Worm (Caenorhabditis elegans) whole organism, midembryonic: ENCODE data around the gene let-716.

Experiments
- T22C8.4 ChIP-seq: fragments of 200-800 bp; sonication (Bioruptor generic); IDR thresholded peaks from 2 replicates; pipeline ENCODE4 v1.3.6; 2022; ENCODE audit warnings: missing genetic modification characterization, missing compliant biosample characterization
- cog-1 ChIP-seq: sonication (generic microtip); optimal IDR thresholded peaks from 2 replicates; lab custom pipeline; 2016; ENCODE audit warnings: missing genetic modification characterization, missing compliant biosample characterization
- flt-1 ChIP-seq: fragments of 200-800 bp; sonication (Bioruptor generic); IDR thresholded peaks from 2 replicates; pipeline ENCODE4 v1.3.6; 2022; ENCODE audit warnings: missing genetic modification characterization, missing compliant biosample characterization
- klf-2 ChIP-seq: fragments of 200-800 bp; sonication (Bioruptor generic); conservative IDR thresholded peaks from 2 replicates; pipeline ENCODE4 v1.3.6; 2022; ENCODE audit warnings: missing genetic modification reagents, missing genetic modification characterization, missing compliant biosample characterization
- med-1 ChIP-seq: sonication (generic microtip); optimal IDR thresholded peaks from 2 replicates; lab custom pipeline; 2017; ENCODE audit warnings: missing genetic modification characterization, mild to moderate bottlenecking, missing compliant biosample characterization, antibody characterized with exemption, missing genetic modification reagents; ENCODE audit not compliant: insufficient read depth
- ref-1 ChIP-seq: fragments of 200-800 bp; sonication (Bioruptor generic); conservative IDR thresholded peaks from 2 replicates; pipeline ENCODE4 v1.3.6; 2022; ENCODE audit warnings: missing genetic modification reagents, missing genetic modification characterization, missing compliant biosample characterization
- tab-1 ChIP-seq: fragments of 200-800 bp; sonication (Bioruptor generic); IDR thresholded peaks from 2 replicates; pipeline ENCODE4 v1.3.6; 2022; ENCODE audit warnings: missing genetic modification characterization, missing compliant biosample characterization
- ztf-23 ChIP-seq: fragments of 200-800 bp; sonication (Bioruptor generic); IDR thresholded peaks from 2 replicates; pipeline ENCODE4 v1.3.6; 2022; ENCODE audit warnings: missing genetic modification reagents, missing genetic modification characterization, missing compliant biosample characterization

DNA sequence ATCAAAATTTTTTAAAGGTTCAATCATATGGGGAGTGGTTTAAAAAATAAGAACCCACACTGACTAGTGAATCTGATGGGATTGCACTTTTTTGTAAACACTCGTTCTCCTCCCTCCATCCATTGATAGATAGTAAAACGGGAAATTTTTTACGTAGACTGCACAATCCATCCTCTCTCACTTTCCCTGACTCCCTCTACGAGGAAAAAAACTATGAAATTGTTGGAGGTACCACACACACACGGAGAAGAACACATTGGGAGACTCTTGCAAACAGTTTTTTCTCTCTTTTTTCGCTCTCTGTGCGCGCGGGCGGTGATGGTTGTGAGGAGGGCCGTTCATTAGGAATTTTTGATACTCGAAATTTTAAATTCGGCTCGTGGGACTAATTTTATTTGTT is 28.0 kb upstream of the let-716 start:
- TF ChIP-seq flt-1 (GFP tag; lab: Robert Waterston, UW), result no peak
- TF ChIP-seq med-1, result no peak
- no peak for TF ChIP-seq klf-2 (GFP tag; lab: Robert Waterston, UW)
- TF ChIP-seq cog-1 (tag; lab: Kevin White, UChicago), result no peak
- no peak for TF ChIP-seq ztf-23
- TF ChIP-seq ref-1 (GFP tag; lab: Robert Waterston, UW), result no peak
- TF ChIP-seq T22C8.4 (GFP tag; lab: Robert Waterston, UW), result no peak
- TF ChIP-seq tab-1 (GFP tag; lab: Robert Waterston, UW), result no peak
